Worm (Caenorhabditis elegans) whole organism, young adult: ENCODE data around the gene H14E04.3.

Source experiments
- B0035.1 ChIP-seq: sonication (generic microtip); optimal IDR thresholded peaks from 2 replicates; lab custom pipeline; 2016; ENCODE audit warnings: missing genetic modification characterization, mild to moderate bottlenecking, missing compliant biosample characterization, missing genotype, missing genetic modification reagents
- B0336.3 ChIP-seq: fragments of 200-800 bp; sonication (Bioruptor generic); IDR thresholded peaks from 2 replicates; pipeline ENCODE4 v1.3.6; 2022; ENCODE audit warnings: missing genetic modification characterization, missing compliant biosample characterization
- C17E4.6 ChIP-seq: fragments of 200-800 bp; sonication (Bioruptor generic); IDR thresholded peaks from 2 replicates; pipeline ENCODE4 v1.3.6; 2022; ENCODE audit warnings: missing genetic modification reagents, missing genetic modification characterization, missing compliant biosample characterization
- F39B2.1 ChIP-seq: fragments of 200-800 bp; sonication (Bioruptor generic); IDR thresholded peaks from 2 replicates; pipeline ENCODE4 v1.3.6; 2022; ENCODE audit warnings: missing genetic modification reagents, missing genetic modification characterization, missing compliant biosample characterization
- Y95B8A.8 ChIP-seq: fragments of 200-800 bp; sonication (Bioruptor generic); IDR thresholded peaks from 2 replicates; pipeline ENCODE4 v1.3.6; 2022; ENCODE audit warnings: missing genetic modification reagents, missing genetic modification characterization, missing compliant biosample characterization
- akir-1 ChIP-seq: fragments of 200-800 bp; sonication (Bioruptor generic); optimal IDR thresholded peaks from 2 replicates; lab custom pipeline; 2018; ENCODE audit warnings: mild to moderate bottlenecking, missing genetic modification characterization, moderate library complexity, missing compliant biosample characterization
- attf-3 ChIP-seq: fragments of 200-800 bp; sonication (Bioruptor generic); conservative IDR thresholded peaks from 2 replicates; pipeline ENCODE4 v1.3.6; 2022; ENCODE audit warnings: missing genetic modification reagents, missing genetic modification characterization, missing compliant biosample characterization
- ccch-3 ChIP-seq: fragments of 200-800 bp; sonication (Bioruptor generic); optimal IDR thresholded peaks from 2 replicates; lab custom pipeline; 2018; ENCODE audit warnings: mild to moderate bottlenecking, missing genetic modification characterization, missing compliant biosample characterization
- dpff-1 ChIP-seq: sonication (generic microtip); optimal IDR thresholded peaks from 2 replicates; lab custom pipeline; 2017; ENCODE audit warnings: mild to moderate bottlenecking, missing genetic modification characterization, missing compliant biosample characterization
- fkh-3 ChIP-seq: sonication (generic microtip); optimal IDR thresholded peaks from 2 replicates; lab custom pipeline; 2016; ENCODE audit warnings: mild to moderate bottlenecking, missing genetic modification characterization, missing compliant biosample characterization
- lin-26 ChIP-seq: fragments of 200-800 bp; sonication (Bioruptor generic); IDR thresholded peaks from 2 replicates; pipeline ENCODE4 v1.3.6; 2022; ENCODE audit warnings: missing genetic modification reagents, missing genetic modification characterization, missing compliant biosample characterization
- lin-35 ChIP-seq, 3 experiments: fragments of 150-350 bp in 2 of 3; sonication (generic microtip) in 1 of 3; optimal IDR thresholded peaks; 2 replicates each; lab custom pipeline; 2014 to 2018; ENCODE audit warnings: missing biosample characterization in 3 of 3, missing genetic modification characterization in 3 of 3, missing genetic modification reagents in 3 of 3
- lir-1 ChIP-seq: fragments of 200-800 bp; sonication (Bioruptor generic); conservative IDR thresholded peaks from 2 replicates; pipeline ENCODE4 v1.3.6; 2022; ENCODE audit warnings: missing genetic modification reagents, missing genetic modification characterization, missing compliant biosample characterization
- lsl-1 ChIP-seq: fragments of 200-800 bp; sonication (Bioruptor generic); optimal IDR thresholded peaks from 2 replicates; lab custom pipeline; 2018; ENCODE audit warnings: mild to moderate bottlenecking, missing genetic modification characterization, moderate library complexity, missing compliant biosample characterization
- madf-10 ChIP-seq: sonication (generic microtip); optimal IDR thresholded peaks from 2 replicates; lab custom pipeline; 2016; ENCODE audit warnings: mild to moderate bottlenecking, missing genetic modification characterization, missing compliant biosample characterization
- madf-6 ChIP-seq: fragments of 200-800 bp; sonication (Bioruptor generic); IDR thresholded peaks from 2 replicates; pipeline ENCODE4 v1.3.6; 2022; ENCODE audit warnings: missing genetic modification reagents, missing genetic modification characterization, missing compliant biosample characterization
- pbrm-1 ChIP-seq: fragments of 200-800 bp; sonication (Bioruptor generic); IDR thresholded peaks from 2 replicates; pipeline ENCODE4 v1.3.6; 2022; ENCODE audit warnings: missing genetic modification reagents, missing genetic modification characterization, missing compliant biosample characterization
- snpc-4 ChIP-seq, 5 experiments: fragments of 150-350 bp in 1 of 5; sonication (generic microtip) in 4 of 5; optimal IDR thresholded peaks; 2 replicates each; lab custom pipeline; 2014 to 2018; ENCODE audit warnings: missing genetic modification characterization in 5 of 5, missing biosample characterization in 3 of 5, antibody characterized with exemption in 2 of 5, mild to moderate bottlenecking in 2 of 5, missing compliant biosample characterization in 2 of 5, missing genotype in 2 of 5, moderate library complexity in 2 of 5, missing genetic modification reagents in 1 of 5
- ztf-18 ChIP-seq: sonication (generic microtip); optimal IDR thresholded peaks from 2 replicates; lab custom pipeline; 2016; ENCODE audit warnings: missing genotype, mild to moderate bottlenecking, missing genetic modification characterization, missing compliant biosample characterization
- ztf-22 ChIP-seq: fragments of 200-800 bp; sonication (Bioruptor generic); optimal IDR thresholded peaks from 2 replicates; lab custom pipeline; 2018; ENCODE audit warnings: mild to moderate bottlenecking, missing genetic modification characterization, moderate library complexity, missing compliant biosample characterization
- ztf-28 ChIP-seq: fragments of 200-800 bp; sonication (Bioruptor generic); IDR thresholded peaks from 2 replicates; pipeline ENCODE4 v1.3.6; 2022; ENCODE audit warnings: missing genetic modification reagents, missing genetic modification characterization, missing compliant biosample characterization

Gene H14E04.3

ce11 chrIII:2347291-2347690 is 39.1 kb downstream of the H14E04.3 start, which contains the start of gene gip-1:
TSS of gene gip-1 (plus strand) at chrIII:2347591.
- TF ChIP-seq lir-1 (GFP tag; lab: Robert Waterston, UW) (no peak), ccch-3 (no peak), attf-3 (GFP tag; lab: Robert Waterston, UW) (no peak), akir-1 (GFP tag; lab: Kevin White, UChicago) (no peak), snpc-4 (GFP tag; optimal IDR thresholded peaks at IDR 0.05; lab: Kevin White, UChicago) (no peak), snpc-4 (tag; optimal IDR thresholded peaks at IDR 0.05; lab: Kevin White, UChicago) (no peak)
- TF ChIP-seq, all 124 proteins: peak for 0

DNA sequence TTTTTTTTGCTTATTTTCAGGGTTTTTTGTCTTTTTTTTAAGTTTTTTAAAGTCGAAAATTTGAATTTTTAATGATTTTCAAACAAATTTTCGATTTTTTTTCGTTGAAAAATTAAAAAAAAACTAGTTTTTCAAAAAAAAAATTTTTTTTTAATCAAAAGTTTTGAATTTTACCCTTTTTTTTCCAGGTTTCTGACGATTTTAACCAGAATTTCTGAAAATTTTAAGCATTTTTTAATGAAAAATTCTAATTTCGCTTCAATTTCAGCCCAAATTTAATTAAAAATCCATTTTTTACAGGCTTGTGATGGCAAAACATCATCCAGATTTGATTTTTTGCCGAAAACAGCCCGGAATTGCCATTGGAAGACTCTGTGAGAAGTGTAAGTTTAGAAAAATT is 43.1 kb downstream of the H14E04.3 start, which contains the start of gene phf-5:
Gene phf-5 (plus strand): TSS at position 301 of the 400 bp plus-strand sequence.
- TF ChIP-seq Y95B8A.8 (GFP tag; lab: Robert Waterston, UW) (no peak), ztf-18 (tag; lab: Kevin White, UChicago) (no peak), B0035.1 (tag; lab: Kevin White, UChicago) (no peak), fkh-3 (tag; lab: Kevin White, UChicago) (no peak), C17E4.6 (GFP tag; lab: Robert Waterston, UW) (no peak), ztf-28 (no peak), F39B2.1 (no peak), ztf-22 (no peak), dpff-1 (tag; lab: Kevin White, UChicago) (no peak), pbrm-1 (GFP tag; lab: Robert Waterston, UW) (no peak), lin-35 (GFP tag; optimal IDR thresholded peaks at IDR 0.05; lab: Kevin White, UChicago) (no peak), madf-6 (GFP tag; lab: Robert Waterston, UW) (no peak), madf-10 (tag; lab: Kevin White, UChicago) (no peak), lin-26 (GFP tag; lab: Robert Waterston, UW) (no peak), B0336.3 (GFP tag; lab: Robert Waterston, UW) (no peak), lsl-1 (GFP tag; lab: Kevin White, UChicago) (no peak)
